Worm (Caenorhabditis elegans): ENCODE results near the gene math-24.
A peak's percentile ranks its signal among the peaks of the same experiment; 100 is the strongest.

math-24 gene

DNA sequence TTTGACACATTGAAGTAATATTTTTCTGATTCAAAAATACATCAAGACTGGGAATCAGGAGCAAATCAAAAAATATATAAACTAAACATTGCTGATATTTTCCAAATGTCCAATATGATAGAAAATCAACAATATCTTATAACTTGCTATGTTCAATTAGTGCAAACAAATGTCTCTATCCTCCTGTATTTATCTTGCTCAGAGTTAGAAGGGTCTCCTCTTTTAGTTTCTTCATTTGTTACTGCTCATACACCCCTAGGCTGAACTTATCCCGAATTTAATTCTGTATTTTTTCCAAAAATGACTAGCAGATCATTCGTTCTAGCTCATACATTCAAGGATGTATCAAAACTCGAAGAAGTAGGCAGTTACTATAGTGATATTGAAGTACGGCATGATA is 1.9 kb downstream of the math-24 start, which contains the start of gene math-23:
Gene math-23, plus strand, starts transcription at position 301 of the 400 bp plus-strand sequence.
- TF ChIP-seq daf-16 (GFP tag; optimal IDR thresholded peaks at IDR 0.05), result no peak
- no peak for TF ChIP-seq daf-16 (tag; optimal IDR thresholded peaks at IDR 0.05)
- TF ChIP-seq attf-4 (tag; optimal IDR thresholded peaks at IDR 0.05), result no peak
- no peak for TF ChIP-seq lin-38 (GFP tag; IDR thresholded peaks at IDR 0.05)
- TF ChIP-seq nhr-11 (tag; optimal IDR thresholded peaks at IDR 0.05), result no peak

DNA sequence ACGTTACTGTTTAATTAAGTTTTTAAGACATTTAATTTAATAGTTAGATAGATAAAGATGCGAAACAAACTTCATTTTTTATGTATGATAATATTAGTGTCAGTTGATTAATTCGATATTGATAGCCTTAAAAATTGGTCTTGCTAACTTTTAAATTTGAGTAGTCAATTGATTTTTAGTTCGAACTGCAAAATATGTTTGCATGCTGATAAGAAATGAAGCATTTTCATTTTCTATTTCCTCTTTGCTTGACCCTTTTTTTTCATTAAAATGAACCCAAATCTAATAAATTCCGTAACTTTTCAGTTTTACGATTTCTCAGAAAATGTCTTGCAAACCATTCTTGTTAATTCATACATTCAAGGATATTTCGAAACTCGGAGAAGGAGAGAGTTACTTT is 5.1 kb downstream of the math-24 start, which contains the start of gene math-22:
Gene math-22, plus strand, starts transcription at position 301 of the 400 bp plus-strand sequence.
- TF ChIP-seq pqm-1 (tag; optimal IDR thresholded peaks at IDR 0.05) (peak; percentile 19), F26F4.8 (GFP tag; conservative IDR thresholded peaks at IDR 0.05) (no peak), nhr-42 (GFP tag; IDR thresholded peaks at IDR 0.05) (no peak)

DNA sequence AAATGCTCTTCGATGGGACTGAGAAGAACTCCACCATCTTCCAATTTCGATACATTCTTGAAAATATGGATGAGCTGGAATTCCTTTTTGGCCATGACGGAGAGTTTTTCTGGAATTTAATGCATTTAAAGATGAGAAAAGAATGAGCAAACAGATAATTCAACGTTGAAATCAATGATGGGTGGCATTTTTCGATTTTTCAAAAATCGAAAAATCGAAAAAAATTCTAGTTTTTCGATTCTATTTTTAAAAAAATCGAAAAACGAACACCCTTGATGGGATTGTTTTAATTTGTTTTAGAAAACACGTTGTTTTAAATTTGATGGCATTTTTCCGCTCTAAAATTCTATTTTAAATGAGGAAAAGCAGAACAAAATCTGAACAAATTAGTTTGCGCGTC is 12.7 kb downstream of the math-24 start, which contains the start of gene math-31:
Gene math-31, minus strand, starts transcription at position 101 of the 400 bp plus-strand sequence.
- TF ChIP-seq nhr-237 (tag; optimal IDR thresholded peaks at IDR 0.05) (no peak), egl-27 (tag; optimal IDR thresholded peaks at IDR 0.05) (no peak), D1046.2 (GFP tag; IDR thresholded peaks at IDR 0.05) (no peak), vab-7 (GFP tag; IDR thresholded peaks at IDR 0.05) (no peak), unc-39 (tag; optimal IDR thresholded peaks at IDR 0.05) (no peak), snpc-1.2 (GFP tag; IDR thresholded peaks at IDR 0.05) (no peak), dpl-1 (GFP tag; optimal IDR thresholded peaks at IDR 0.05) (no peak)

DNA sequence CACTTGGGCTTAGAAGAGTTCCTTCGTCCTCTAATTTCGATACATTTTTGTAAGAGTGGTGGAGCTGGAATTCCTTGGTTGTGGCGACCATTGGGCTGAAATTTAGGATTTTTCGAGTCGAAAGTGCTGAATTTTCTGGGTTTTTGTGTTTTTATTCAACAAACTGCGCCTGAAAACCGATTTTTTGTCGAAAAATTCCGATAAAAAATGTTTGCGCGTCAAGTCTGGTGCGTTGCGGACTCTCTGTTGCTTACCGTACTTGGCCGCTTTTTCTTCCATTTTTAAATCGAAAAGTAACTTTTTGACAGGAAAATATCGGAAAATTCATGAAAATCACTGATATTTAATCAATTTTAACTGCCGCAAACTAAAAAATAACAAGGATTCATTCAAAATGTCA is 17.8 kb downstream of the math-24 start, which contains the start of gene bath-4:
Gene bath-4, minus strand, starts transcription at position 101 of the 400 bp plus-strand sequence.
- TF ChIP-seq spr-1 (tag; optimal IDR thresholded peaks at IDR 0.05), result no peak
- no peak for TF ChIP-seq T26A8.4 (GFP tag; IDR thresholded peaks at IDR 0.05)
- no peak for TF ChIP-seq zfp-2 (tag; optimal IDR thresholded peaks at IDR 0.05)
- TF ChIP-seq skn-1 (tag; optimal IDR thresholded peaks at IDR 0.05), result no peak
- no peak for TF ChIP-seq rbr-2 (tag; optimal IDR thresholded peaks at IDR 0.05)
- no peak for TF ChIP-seq hlh-30 (tag; optimal IDR thresholded peaks at IDR 0.05; ENCODE audit: insufficient read depth)
- no peak for TF ChIP-seq madf-9 (GFP tag; conservative IDR thresholded peaks at IDR 0.05)
- no peak for TF ChIP-seq ctbp-1 (GFP tag; IDR thresholded peaks at IDR 0.05)
- no peak for TF ChIP-seq mdt-29 (GFP tag; IDR thresholded peaks at IDR 0.05)
- TF ChIP-seq F49E8.2 (tag; optimal IDR thresholded peaks at IDR 0.05; ENCODE audit: borderline replicate concordance), result no peak
- no peak for TF ChIP-seq lin-15B (tag; optimal IDR thresholded peaks at IDR 0.05)
- TF ChIP-seq ceh-82 (tag; optimal IDR thresholded peaks at IDR 0.05), result no peak
- no peak for TF ChIP-seq duxl-1 (tag; optimal IDR thresholded peaks at IDR 0.05; ENCODE audit: poor library complexity)
- TF ChIP-seq hif-1 (tag; optimal IDR thresholded peaks at IDR 0.05), result no peak
- no peak for TF ChIP-seq ceh-32 (tag; optimal IDR thresholded peaks at IDR 0.05; ENCODE audit: poor library complexity)
- no peak for TF ChIP-seq ces-1 (GFP tag; optimal IDR thresholded peaks at IDR 0.05)

DNA sequence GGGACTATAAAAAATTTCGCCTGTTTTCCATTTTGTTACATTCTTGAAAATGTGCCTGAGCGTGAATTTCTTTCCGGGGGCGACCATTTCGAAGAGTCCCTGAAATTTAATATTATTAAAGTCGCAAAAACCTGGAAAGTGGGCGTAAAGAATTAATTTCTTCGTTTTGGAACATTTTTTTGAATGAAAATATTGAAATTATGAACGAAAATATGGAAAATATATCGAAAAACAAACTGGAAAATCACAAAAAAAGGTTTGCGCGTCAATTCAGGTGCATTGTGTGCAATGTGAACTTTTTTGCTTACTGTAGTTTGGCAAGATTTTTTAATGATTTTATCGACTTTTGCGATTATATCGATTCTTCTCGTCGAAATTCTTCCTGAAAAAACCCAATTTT is 21.0 kb downstream of the math-24 start, which contains the start of gene bath-7:
Gene bath-7, minus strand, starts transcription at position 101 of the 400 bp plus-strand sequence.
- no peak for TF ChIP-seq nhr-41 (GFP tag; IDR thresholded peaks at IDR 0.05)
- TF ChIP-seq ceh-28 (tag; optimal IDR thresholded peaks at IDR 0.05), result no peak
- TF ChIP-seq daf-16 (GFP tag; optimal IDR thresholded peaks at IDR 0.05), result no peak
- no peak for TF ChIP-seq daf-16 (tag; optimal IDR thresholded peaks at IDR 0.05)
- TF ChIP-seq madf-5 (GFP tag; IDR thresholded peaks at IDR 0.05), result no peak
- TF ChIP-seq fos-1 (tag; optimal IDR thresholded peaks at IDR 0.05), result no peak
- no peak for TF ChIP-seq F44E2.7 (GFP tag; IDR thresholded peaks at IDR 0.05)
- TF ChIP-seq arid-1 (GFP tag; conservative IDR thresholded peaks at IDR 0.05), result no peak
- TF ChIP-seq R02D3.7 (tag; optimal IDR thresholded peaks at IDR 0.05), result no peak
- no peak for TF ChIP-seq F26F4.8 (GFP tag; conservative IDR thresholded peaks at IDR 0.05)
- TF ChIP-seq nhr-11 (tag; optimal IDR thresholded peaks at IDR 0.05), result no peak
- TF ChIP-seq nhr-237 (tag; optimal IDR thresholded peaks at IDR 0.05), result no peak
- TF ChIP-seq mep-1 (tag; optimal IDR thresholded peaks at IDR 0.05), result no peak
- no peak for TF ChIP-seq dmd-9 (GFP tag; IDR thresholded peaks at IDR 0.05)

Measured in whole organism, L4 larva.